Fruit fly (Drosophila melanogaster): ENCODE results near the gene Archease.

The Archease gene

dm6 chr3R:21626103-21626897, 36.5 kb downstream of the Archease start (continued):
- TF ChIP-seq ems (GFP tag; optimal IDR thresholded peaks at IDR 0.05) (no peak), CG4424 (GFP tag; optimal IDR thresholded peaks at IDR 0.05) (no peak), CG18619 (GFP tag; optimal IDR thresholded peaks at IDR 0.05) (no peak), ttk (GFP tag; IDR thresholded peaks at IDR 0.05) (no peak), gcm (GFP tag; optimal IDR thresholded peaks at IDR 0.05) (peak; percentile 80), CG1603 (tag; optimal IDR thresholded peaks at IDR 0.05) (peak; percentile 26), CG31441 (GFP tag; IDR thresholded peaks at IDR 0.05) (no peak), Fer2 (tag; optimal IDR thresholded peaks at IDR 0.05) (no peak), usp (GFP tag; optimal IDR thresholded peaks at IDR 0.05) (no peak), CG9932 (GFP tag; IDR thresholded peaks at IDR 0.05) (0 out of 2 replicates have a peak, but pooled peaks have one; percentile 16), Dbx (GFP tag; IDR thresholded peaks at IDR 0.05) (0 out of 3 replicates have a peak, but pooled peaks have one; percentile 33), CoRest (tag; optimal IDR thresholded peaks at IDR 0.05) (no peak), cas (GFP tag; IDR thresholded peaks at IDR 0.05) (no peak), CG6765 (GFP tag; optimal IDR thresholded peaks at IDR 0.05) (no peak), sob (GFP tag; IDR thresholded peaks at IDR 0.05) (no peak), pum (GFP tag; optimal IDR thresholded peaks at IDR 0.05) (no peak), CG10959 (GFP tag; IDR thresholded peaks at IDR 0.05) (no peak), B-H2 (GFP tag; optimal IDR thresholded peaks at IDR 0.05) (peak; percentile 25), CG6175 (GFP tag; IDR thresholded peaks at IDR 0.05) (no peak), toy (GFP tag; IDR thresholded peaks at IDR 0.05) (no peak), onecut (GFP tag; IDR thresholded peaks at IDR 0.05) (no peak), Side (GFP tag; optimal IDR thresholded peaks at IDR 0.05) (no peak), hbn (GFP tag; IDR thresholded peaks at IDR 0.05; ENCODE audit: partially characterized antibody) (peak; percentile 26; the same call in 1 of the 2 replicates), hb (GFP tag; IDR thresholded peaks at IDR 0.05; ENCODE audit: partially characterized antibody) (no peak), pho (GFP tag; optimal IDR thresholded peaks at IDR 0.05) (peak; percentile 9), PHDP (tag; optimal IDR thresholded peaks at IDR 0.05) (no peak), CG16813 (GFP tag; IDR thresholded peaks at IDR 0.05; ENCODE audit: partially characterized antibody) (peak; percentile 45; the same call in 1 of the 3 replicates), dimm (GFP tag; IDR thresholded peaks at IDR 0.05) (no peak), CG6254 (GFP tag; optimal IDR thresholded peaks at IDR 0.05) (no peak), grn (GFP tag; optimal IDR thresholded peaks at IDR 0.05) (peak; percentile 43), psq (GFP tag; optimal IDR thresholded peaks at IDR 0.05) (no peak), CG1647 (GFP tag; optimal IDR thresholded peaks at IDR 0.05) (no peak), CG1792 (GFP tag; optimal IDR thresholded peaks at IDR 0.05) (no peak), NK7.1 (GFP tag; optimal IDR thresholded peaks at IDR 0.05) (no peak), Dll (GFP tag; IDR thresholded peaks at IDR 0.05; ENCODE audit: partially characterized antibody) (peak; percentile 55; the same call in 2 of the 4 replicates), Mes4 (GFP tag; optimal IDR thresholded peaks at IDR 0.05) (no peak), B-H1 (GFP tag; IDR thresholded peaks at IDR 0.05) (no peak), ATbp (GFP tag; optimal IDR thresholded peaks at IDR 0.05) (no peak), rib (GFP tag; IDR thresholded peaks at IDR 0.05) (no peak), abd-A (tag; optimal IDR thresholded peaks at IDR 0.05) (peak; percentile 4), Ssrp (tag; optimal IDR thresholded peaks at IDR 0.05) (no peak), CG4707 (GFP tag; optimal IDR thresholded peaks at IDR 0.05) (no peak), ken (GFP tag; IDR thresholded peaks at IDR 0.05) (no peak), CG12769 (tag; optimal IDR thresholded peaks at IDR 0.05) (peak; percentile 47), fru (optimal IDR thresholded peaks at IDR 0.05) (no peak), Abd-B (GFP tag; optimal IDR thresholded peaks at IDR 0.05) (no peak), tin (GFP tag; optimal IDR thresholded peaks at IDR 0.05) (peak; percentile 18), cg (GFP tag; optimal IDR thresholded peaks at IDR 0.05) (peak; percentile 37), CG7839 (tag; optimal IDR thresholded peaks at IDR 0.05) (no peak), her (GFP tag; optimal IDR thresholded peaks at IDR 0.05) (no peak)
